Worm (Caenorhabditis elegans) whole organism, young adult: ENCODE measurements around the gene clpp-1.

Source experiments
- B0336.3 ChIP-seq: fragments of 200-800 bp; sonication (Bioruptor generic); IDR thresholded peaks from 2 replicates; pipeline ENCODE4 v1.3.6; 2022; ENCODE audit warnings: missing genetic modification characterization, missing compliant biosample characterization
- F10E7.11 ChIP-seq: sonication (generic microtip); optimal IDR thresholded peaks from 2 replicates; lab custom pipeline; 2017; ENCODE audit warnings: mild to moderate bottlenecking, missing genetic modification characterization, moderate library complexity, missing compliant biosample characterization
- F52B5.7 ChIP-seq: sonication (generic microtip); optimal IDR thresholded peaks from 2 replicates; lab custom pipeline; 2016; ENCODE audit warnings: mild to moderate bottlenecking, missing genetic modification characterization, missing compliant biosample characterization
- F57C9.4 ChIP-seq: sonication (generic microtip); optimal IDR thresholded peaks from 2 replicates; lab custom pipeline; 2017; ENCODE audit warnings: mild to moderate bottlenecking, missing genetic modification characterization, missing compliant biosample characterization
- K11D2.4 ChIP-seq: fragments of 200-800 bp; sonication (Bioruptor generic); IDR thresholded peaks from 2 replicates; pipeline ENCODE4 v1.3.6; 2022; ENCODE audit warnings: missing genetic modification reagents, missing genetic modification characterization, missing compliant biosample characterization
- Y53F4B.3 ChIP-seq: fragments of 200-800 bp; sonication (Bioruptor generic); IDR thresholded peaks from 2 replicates; pipeline ENCODE4 v1.3.6; 2022; ENCODE audit warnings: missing genetic modification reagents, missing genetic modification characterization, missing compliant biosample characterization
- Y53G8AR.9 ChIP-seq: fragments of 200-800 bp; sonication (Bioruptor generic); conservative IDR thresholded peaks from 2 replicates; pipeline ENCODE4 v1.3.6; 2022; ENCODE audit warnings: missing genetic modification reagents, missing genetic modification characterization, missing compliant biosample characterization
- Y95B8A.8 ChIP-seq: fragments of 200-800 bp; sonication (Bioruptor generic); IDR thresholded peaks from 2 replicates; pipeline ENCODE4 v1.3.6; 2022; ENCODE audit warnings: missing genetic modification reagents, missing genetic modification characterization, missing compliant biosample characterization
- ama-1 ChIP-seq, 3 experiments: fragments of 150-350 bp in 1 of 3; sonication (generic microtip) in 2 of 3; optimal IDR thresholded peaks; 2 replicates each; lab custom pipeline; 2014 to 2018; ENCODE audit warnings: missing biosample characterization in 2 of 3, missing genetic modification characterization in 2 of 3, missing genetic modification reagents in 2 of 3
- atf-7 ChIP-seq: sonication (generic microtip); optimal IDR thresholded peaks from 2 replicates; lab custom pipeline; 2017; ENCODE audit warnings: mild to moderate bottlenecking, missing genetic modification characterization, missing compliant biosample characterization
- attf-3 ChIP-seq: fragments of 200-800 bp; sonication (Bioruptor generic); conservative IDR thresholded peaks from 2 replicates; pipeline ENCODE4 v1.3.6; 2022; ENCODE audit warnings: missing genetic modification reagents, missing genetic modification characterization, missing compliant biosample characterization
- bed-1 ChIP-seq: fragments of 200-800 bp; sonication (Bioruptor generic); IDR thresholded peaks from 2 replicates; pipeline ENCODE4 v1.3.6; 2022; ENCODE audit warnings: missing genetic modification reagents, missing genetic modification characterization, missing compliant biosample characterization
- ccch-3 ChIP-seq: fragments of 200-800 bp; sonication (Bioruptor generic); optimal IDR thresholded peaks from 2 replicates; lab custom pipeline; 2018; ENCODE audit warnings: mild to moderate bottlenecking, missing genetic modification characterization, missing compliant biosample characterization
- ceh-27 ChIP-seq: fragments of 200-800 bp; sonication (Bioruptor generic); optimal IDR thresholded peaks from 2 replicates; lab custom pipeline; 2018; ENCODE audit warnings: mild to moderate bottlenecking, missing genetic modification characterization, moderate library complexity, missing compliant biosample characterization
- ceh-40 ChIP-seq: fragments of 200-800 bp; sonication (Bioruptor generic); IDR thresholded peaks from 2 replicates; pipeline ENCODE4 v1.3.6; 2022; ENCODE audit warnings: missing genetic modification characterization, missing compliant biosample characterization
- ceh-79 ChIP-seq: sonication (generic microtip); optimal IDR thresholded peaks from 2 replicates; lab custom pipeline; 2017; ENCODE audit warnings: mild to moderate bottlenecking, missing genetic modification characterization, missing compliant biosample characterization
- dpff-1 ChIP-seq: sonication (generic microtip); optimal IDR thresholded peaks from 2 replicates; lab custom pipeline; 2017; ENCODE audit warnings: mild to moderate bottlenecking, missing genetic modification characterization, missing compliant biosample characterization
- dpl-1 ChIP-seq: fragments of 150-350 bp; optimal IDR thresholded peaks from 2 replicates; lab custom pipeline; 2014; ENCODE audit warnings: missing biosample characterization, missing genetic modification reagents, missing genetic modification characterization
- efl-1 ChIP-seq: fragments of 150-350 bp; optimal IDR thresholded peaks from 2 replicates; lab custom pipeline; 2014; ENCODE audit warnings: missing biosample characterization, missing genetic modification reagents, missing genetic modification characterization
- egl-18 ChIP-seq: fragments of 200-800 bp; sonication (Bioruptor generic); IDR thresholded peaks from 2 replicates; pipeline ENCODE4 v1.3.6; 2022; ENCODE audit warnings: missing genetic modification reagents, missing genetic modification characterization, missing compliant biosample characterization
- ekl-4 ChIP-seq: fragments of 200-800 bp; sonication (Bioruptor generic); IDR thresholded peaks from 2 replicates; pipeline ENCODE4 v1.3.6; 2022; ENCODE audit warnings: missing genetic modification reagents, missing genetic modification characterization, missing compliant biosample characterization
- gei-17 ChIP-seq: fragments of 200-800 bp; sonication (Bioruptor generic); optimal IDR thresholded peaks from 2 replicates; lab custom pipeline; 2018; ENCODE audit warnings: mild to moderate bottlenecking, missing genetic modification characterization, missing compliant biosample characterization
- hlh-12 ChIP-seq: sonication (generic microtip); optimal IDR thresholded peaks from 2 replicates; lab custom pipeline; 2016; ENCODE audit warnings: missing genetic modification characterization, missing compliant biosample characterization
- lin-35 ChIP-seq, 3 experiments: fragments of 150-350 bp in 2 of 3; sonication (generic microtip) in 1 of 3; optimal IDR thresholded peaks; 2 replicates each; lab custom pipeline; 2014 to 2018; ENCODE audit warnings: missing biosample characterization in 3 of 3, missing genetic modification characterization in 3 of 3, missing genetic modification reagents in 3 of 3
- lin-40 ChIP-seq: sonication (generic microtip); optimal IDR thresholded peaks from 2 replicates; lab custom pipeline; 2016; ENCODE audit warnings: missing genetic modification characterization, mild to moderate bottlenecking, missing compliant biosample characterization, missing genotype, missing genetic modification reagents
- lin-54 ChIP-seq: fragments of 200-800 bp; sonication (Bioruptor generic); optimal IDR thresholded peaks from 2 replicates; lab custom pipeline; 2018; ENCODE audit warnings: mild to moderate bottlenecking, missing genetic modification characterization, missing compliant biosample characterization
- mel-28 ChIP-seq: sonication (generic microtip); optimal IDR thresholded peaks from 2 replicates; lab custom pipeline; 2016; ENCODE audit warnings: borderline replicate concordance, mild to moderate bottlenecking, missing genetic modification characterization, missing compliant biosample characterization
- mxl-1 ChIP-seq: sonication (generic microtip); optimal IDR thresholded peaks from 2 replicates; lab custom pipeline; 2016; ENCODE audit warnings: missing genetic modification characterization, missing compliant biosample characterization
- nfyb-1 ChIP-seq: fragments of 200-800 bp; sonication (Bioruptor generic); IDR thresholded peaks from 2 replicates; pipeline ENCODE4 v1.3.6; 2022; ENCODE audit warnings: missing genetic modification reagents, missing genetic modification characterization, missing compliant biosample characterization
- snpc-1.3 ChIP-seq: sonication (generic microtip); optimal IDR thresholded peaks from 2 replicates; lab custom pipeline; 2017; ENCODE audit warnings: missing genetic modification characterization, mild to moderate bottlenecking, missing compliant biosample characterization, antibody characterized with exemption, moderate library complexity, missing genotype, missing genetic modification reagents; ENCODE audit not compliant: insufficient read depth
- snpc-3.4 ChIP-seq: sonication (generic microtip); optimal IDR thresholded peaks from 2 replicates; lab custom pipeline; 2017; ENCODE audit warnings: missing genetic modification characterization, mild to moderate bottlenecking, missing compliant biosample characterization, antibody characterized with exemption, moderate library complexity, missing genotype, missing genetic modification reagents
- snpc-4 ChIP-seq, 5 experiments: fragments of 150-350 bp in 1 of 5; sonication (generic microtip) in 4 of 5; optimal IDR thresholded peaks; 2 replicates each; lab custom pipeline; 2014 to 2018; ENCODE audit warnings: missing genetic modification characterization in 5 of 5, missing biosample characterization in 3 of 5, antibody characterized with exemption in 2 of 5, mild to moderate bottlenecking in 2 of 5, missing compliant biosample characterization in 2 of 5, missing genotype in 2 of 5, moderate library complexity in 2 of 5, missing genetic modification reagents in 1 of 5
- tbp1 ChIP-seq: fragments of 200-800 bp; sonication (Bioruptor generic); optimal IDR thresholded peaks from 2 replicates; lab custom pipeline; 2018; ENCODE audit warnings: mild to moderate bottlenecking, missing genetic modification characterization, missing compliant biosample characterization
- tlf-1 ChIP-seq: fragments of 200-800 bp; sonication (Bioruptor generic); optimal IDR thresholded peaks from 2 replicates; lab custom pipeline; 2018; ENCODE audit warnings: mild to moderate bottlenecking, missing genetic modification characterization, missing compliant biosample characterization
- unc-62 ChIP-seq: fragments of 150-350 bp; optimal IDR thresholded peaks from 2 replicates; lab custom pipeline; 2014; ENCODE audit warnings: missing biosample characterization, missing genetic modification reagents, missing genetic modification characterization
- zim-3 ChIP-seq: sonication (generic microtip); optimal IDR thresholded peaks from 2 replicates; lab custom pipeline; 2017; ENCODE audit warnings: mild to moderate bottlenecking, missing genetic modification characterization, moderate library complexity, missing compliant biosample characterization
- ztf-3 ChIP-seq: fragments of 200-800 bp; sonication (Bioruptor generic); optimal IDR thresholded peaks from 2 replicates; lab custom pipeline; 2018; ENCODE audit warnings: mild to moderate bottlenecking, missing genetic modification characterization, missing compliant biosample characterization

clpp-1 gene

DNA sequence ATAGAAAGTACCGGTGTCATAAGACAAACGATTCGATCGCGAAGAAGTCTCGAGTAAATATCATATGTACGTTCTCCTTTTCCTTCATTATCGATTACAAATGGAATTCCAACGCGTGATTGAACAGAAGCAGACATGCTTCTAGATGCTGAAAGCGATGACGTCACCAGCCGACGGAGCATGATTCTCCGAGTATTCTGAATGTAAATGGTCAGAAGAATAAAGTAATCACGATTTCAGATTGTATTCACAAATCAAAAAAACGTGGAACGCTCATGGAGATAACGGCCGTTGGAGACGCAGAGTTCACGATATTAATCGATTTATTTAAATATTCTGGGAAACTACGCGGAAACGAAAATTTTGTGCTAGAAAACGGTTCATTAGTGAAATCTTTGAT lies at the start of gene clpp-1:
Gene clpp-1, minus strand, starts transcription at position 197 of the 400 bp plus-strand sequence.
- TF ChIP-seq unc-62 (GFP tag; lab: Kevin White, UChicago) (no peak), F10E7.11 (tag; lab: Kevin White, UChicago) (peak; percentile 2), Y53G8AR.9 (peak; percentile 50; the same call in 1 of the 2 replicates), zim-3 (tag; lab: Kevin White, UChicago) (no peak), nfyb-1 (GFP tag; lab: Robert Waterston, UW) (peak; percentile 43; the same call in 1 of the 2 replicates), ama-1 (optimal IDR thresholded peaks at IDR 0.05; lab: Kevin White, UChicago) (peak; percentile 35), ama-1 (GFP tag; optimal IDR thresholded peaks at IDR 0.05; lab: Kevin White, UChicago) (no peak), tlf-1 (peak; percentile 31), tbp1 (GFP tag; lab: Kevin White, UChicago) (no peak), ztf-3 (no peak), snpc-4 (GFP tag; optimal IDR thresholded peaks at IDR 0.05; lab: Kevin White, UChicago) (no peak), snpc-4 (tag; optimal IDR thresholded peaks at IDR 0.05; lab: Kevin White, UChicago) (no peak), dpff-1 (no peak), gei-17 (peak; percentile 12), B0336.3 (GFP tag; lab: Robert Waterston, UW) (peak; percentile 23; the same call in 1 of the 2 replicates), snpc-3.4 (tag; lab: Kevin White, UChicago) (peak; percentile 5), ceh-27 (GFP tag; lab: Kevin White, UChicago) (no peak), ceh-79 (tag; lab: Kevin White, UChicago) (no peak), lin-54 (GFP tag; lab: Kevin White, UChicago) (peak; percentile 17), atf-7 (tag; lab: Kevin White, UChicago) (peak; percentile 74), mel-28 (peak; percentile 39), K11D2.4 (0 out of 2 replicates have a peak, but pooled peaks have one; percentile 14), bed-1 (0 out of 2 replicates have a peak, but pooled peaks have one; percentile 7)

DNA sequence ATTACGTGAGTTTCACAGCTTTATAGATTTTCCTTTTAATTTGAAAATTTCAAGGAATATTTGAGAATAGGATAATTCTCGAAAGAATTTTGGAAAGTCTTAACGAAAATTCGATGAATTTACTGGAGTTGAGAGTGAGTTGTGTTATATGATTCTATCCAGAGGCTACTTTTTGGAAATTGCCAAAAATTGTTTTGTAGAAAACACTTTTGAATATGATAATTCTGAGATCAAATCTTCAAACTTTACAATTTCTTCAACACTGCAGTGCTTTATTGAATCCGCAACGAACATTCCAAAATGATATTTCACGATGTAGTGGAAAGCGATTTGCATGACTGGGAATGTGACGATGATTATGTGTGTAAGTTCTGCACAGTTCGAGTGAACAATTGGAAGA lies 49.3 kb upstream of the clpp-1 start, which contains the start of gene C07E3.8:
Gene C07E3.8, plus strand, starts transcription at position 301 of the 400 bp plus-strand sequence.
- no peak for TF ChIP-seq zim-3 (tag; lab: Kevin White, UChicago)
- no peak for TF ChIP-seq ceh-27 (GFP tag; lab: Kevin White, UChicago)

DNA sequence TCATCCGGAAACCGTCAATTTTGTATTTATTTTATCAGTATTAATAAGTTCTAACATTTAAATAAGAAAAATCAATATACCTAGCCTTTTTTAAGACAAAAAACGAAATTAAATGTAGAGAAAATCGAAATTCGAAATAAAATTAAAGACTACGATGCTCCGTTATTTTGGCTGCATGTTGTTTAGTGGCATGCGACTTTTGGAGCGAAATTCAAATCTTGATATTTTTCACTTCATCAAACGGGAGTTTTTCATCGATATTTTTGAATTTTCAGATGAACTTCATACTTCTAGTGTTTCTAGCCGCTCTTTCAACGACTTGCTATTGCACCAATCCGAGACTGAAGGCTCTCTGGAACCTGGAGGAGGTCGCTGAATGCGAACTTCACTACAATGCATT lies 47.8 kb upstream of the clpp-1 start, which contains the start of gene C07E3.9:
Gene C07E3.9, plus strand, starts transcription at position 270 of the 400 bp plus-strand sequence.
- TF ChIP-seq Y95B8A.8 = no peak
- no peak for TF ChIP-seq snpc-1.3
- no peak for TF ChIP-seq F57C9.4
- TF ChIP-seq lin-35 (GFP tag; optimal IDR thresholded peaks at IDR 0.05; lab: Kevin White, UChicago) = peak in 1 of 3 experiments; percentile 58
- TF ChIP-seq lin-40 (tag; lab: Kevin White, UChicago) = no peak
- no peak for TF ChIP-seq hlh-12
- peak; percentile 53 for TF ChIP-seq efl-1 (GFP tag; lab: Kevin White, UChicago)
- TF ChIP-seq Y53G8AR.9 = no peak
- TF ChIP-seq egl-18 (GFP tag; lab: Robert Waterston, UW) = no peak
- peak; percentile 66 for TF ChIP-seq dpl-1 (GFP tag; lab: Kevin White, UChicago)
- TF ChIP-seq ccch-3 (GFP tag; lab: Kevin White, UChicago) = no peak
- TF ChIP-seq F52B5.7 = no peak
- no peak for TF ChIP-seq mxl-1 (tag; lab: Kevin White, UChicago)
- TF ChIP-seq Y53F4B.3 (GFP tag; lab: Robert Waterston, UW) = no peak
- peak; percentile 79 for TF ChIP-seq lin-54 (GFP tag; lab: Kevin White, UChicago)
- peak; percentile 90 for TF ChIP-seq attf-3 (GFP tag; lab: Robert Waterston, UW)
- TF ChIP-seq ceh-40 = no peak
- no peak for TF ChIP-seq ekl-4
- TF ChIP-seq, all 124 proteins: peak for 5
